Worm (Caenorhabditis elegans): ENCODE measurements around the gene T24D5.4.

DNA sequence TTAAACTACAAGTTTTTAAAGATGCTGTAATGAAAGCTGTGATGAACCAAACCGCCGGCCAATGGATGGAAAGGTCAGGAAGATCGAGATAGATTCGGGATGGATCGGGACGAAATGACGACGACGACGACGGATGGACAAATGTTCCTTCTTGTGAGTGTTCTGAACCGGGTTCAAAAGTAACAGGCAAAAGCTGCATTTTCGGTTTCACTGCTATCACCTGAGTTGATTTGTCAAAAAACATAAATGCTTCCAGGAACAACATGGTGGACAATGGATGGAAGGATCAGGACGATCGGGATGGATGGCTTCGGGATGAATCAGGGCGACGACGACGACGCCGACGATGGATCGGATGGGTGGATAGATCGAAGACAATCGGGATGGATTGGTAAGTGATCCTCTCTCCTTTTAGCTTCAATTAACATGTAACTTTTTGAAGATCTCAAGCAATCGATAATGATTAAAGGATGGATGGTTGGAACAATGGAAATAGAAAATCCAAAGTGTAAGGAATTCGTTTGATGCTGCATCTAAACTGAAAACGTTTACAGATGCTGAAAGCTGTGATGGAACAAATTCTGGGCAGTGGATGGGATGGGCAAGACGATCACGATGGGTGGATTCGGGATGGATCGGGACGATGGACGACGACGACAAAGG is 6.5 kb downstream of the T24D5.4 start, which contains the start of the genes T24D5.6 and R09A8.9:
- no peak for TF ChIP-seq hnd-1 (tag; optimal IDR thresholded peaks at IDR 0.05)
- TF ChIP-seq ets-7 (tag; optimal IDR thresholded peaks at IDR 0.05): no peak
- no peak for TF ChIP-seq tbx-37 (GFP tag; conservative IDR thresholded peaks at IDR 0.05)
- no peak for TF ChIP-seq hmbx-1 (tag; optimal IDR thresholded peaks at IDR 0.05)
- no peak for TF ChIP-seq ama-1 (optimal IDR thresholded peaks at IDR 0.05)
- TF ChIP-seq ceh-13 (GFP tag; optimal IDR thresholded peaks at IDR 0.05): no peak
